Fruit fly (Drosophila melanogaster): ENCODE results near the gene eEF1gamma.

eEF1gamma gene

DNA sequence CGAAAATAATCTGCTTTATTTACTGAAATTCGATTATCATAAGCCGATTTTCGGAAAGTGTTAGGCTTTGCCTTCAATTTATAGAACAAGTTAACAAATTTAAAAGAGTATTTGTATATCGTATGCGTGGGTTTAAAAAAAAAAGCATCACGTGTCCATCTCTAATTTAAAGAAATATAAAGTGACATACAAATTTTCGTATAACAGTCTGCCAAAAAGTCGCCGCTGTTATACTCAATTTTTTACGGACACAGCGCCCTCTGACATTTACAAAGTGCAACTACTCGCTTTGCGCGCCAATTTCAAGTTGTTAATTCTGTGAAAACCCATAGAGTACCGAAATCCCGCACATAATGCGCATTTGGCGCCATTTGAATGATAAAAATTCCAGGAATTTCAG lies 31.4 kb downstream of the eEF1gamma start (continued):
- TF ChIP-seq chinmo (GFP tag; IDR thresholded peaks at IDR 0.05; ENCODE audit: partially characterized antibody) (peak; percentile 71; the same call in 2 of the 4 replicates), CG6654 (GFP tag; optimal IDR thresholded peaks at IDR 0.05) (no peak), CG8359 (GFP tag; optimal IDR thresholded peaks at IDR 0.05; ENCODE audit: borderline replicate concordance) (no peak), CG17829 (tag; optimal IDR thresholded peaks at IDR 0.05) (peak; percentile 61), CG6791 (GFP tag; IDR thresholded peaks at IDR 0.05; ENCODE audit: partially characterized antibody) (peak; percentile 74; the same call in 2 of the 3 replicates), exex (tag; optimal IDR thresholded peaks at IDR 0.05) (no peak), CG17186 (GFP tag; optimal IDR thresholded peaks at IDR 0.05) (peak; percentile 7), Meics (GFP tag; optimal IDR thresholded peaks at IDR 0.05) (peak; percentile 12), CG10209 (GFP tag; optimal IDR thresholded peaks at IDR 0.05) (peak; percentile 13), Abd-B (GFP tag; optimal IDR thresholded peaks at IDR 0.05) (no peak), CG11695 (GFP tag; IDR thresholded peaks at IDR 0.05) (0 out of 3 replicates have a peak, but pooled peaks have one; percentile 10), CG32532 (GFP tag; IDR thresholded peaks at IDR 0.05) (peak; percentile 66; the same call in 1 of the 2 replicates), hb (GFP tag; IDR thresholded peaks at IDR 0.05; ENCODE audit: partially characterized antibody) (0 out of 3 replicates have a peak, but pooled peaks have one; percentile 36), lbe (GFP tag; optimal IDR thresholded peaks at IDR 0.05) (peak; percentile 11), Gug (GFP tag; IDR thresholded peaks at IDR 0.05) (no peak), hbn (GFP tag; IDR thresholded peaks at IDR 0.05; ENCODE audit: partially characterized antibody) (peak; percentile 85), Lpt (GFP tag; optimal IDR thresholded peaks at IDR 0.05) (no peak), CG18764 (GFP tag; optimal IDR thresholded peaks at IDR 0.05) (peak; percentile 49), trem (tag; optimal IDR thresholded peaks at IDR 0.05) (peak; percentile 28), chm (GFP tag; IDR thresholded peaks at IDR 0.05) (peak; percentile 55; the same call in 1 of the 2 replicates), Lhr (GFP tag; optimal IDR thresholded peaks at IDR 0.05) (peak; percentile 15), CG8765 (GFP tag; IDR thresholded peaks at IDR 0.05) (no peak), CTCF (GFP tag; optimal IDR thresholded peaks at IDR 0.05) (peak; percentile 98), CG8290 (GFP tag; optimal IDR thresholded peaks at IDR 0.05) (peak; percentile 18), CG8290 (tag; optimal IDR thresholded peaks at IDR 0.05) (no peak), Stat92E (GFP tag; optimal IDR thresholded peaks at IDR 0.05) (peak in 1 of 3 experiments; percentile 52), amos (GFP tag; IDR thresholded peaks at IDR 0.05; ENCODE audit: partially characterized antibody) (peak; percentile 72)

DNA sequence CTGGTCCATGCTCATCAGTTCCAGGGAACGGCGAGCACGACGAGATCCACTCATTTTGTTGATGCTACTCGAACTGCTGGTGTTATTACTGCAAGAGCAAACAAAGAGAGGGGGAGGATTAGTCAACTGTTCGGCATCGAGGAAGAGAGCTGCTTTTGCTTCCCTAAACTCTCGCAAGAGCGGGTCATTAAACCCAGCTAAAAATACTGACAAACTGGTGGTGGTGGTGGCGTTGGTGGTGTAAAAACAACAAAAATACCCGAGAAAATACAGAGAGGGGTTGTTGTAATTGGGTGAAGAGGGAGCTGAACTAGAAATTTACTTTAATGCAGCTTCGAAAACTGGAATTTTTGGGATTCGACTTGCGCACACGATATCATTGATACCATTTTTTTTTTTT lies 33.9 kb downstream of the eEF1gamma start:
- TF ChIP-seq Bteb2 (GFP tag; optimal IDR thresholded peaks at IDR 0.05) (no peak), amos (GFP tag; IDR thresholded peaks at IDR 0.05; ENCODE audit: partially characterized antibody) (0 out of 2 replicates have a peak, but pooled peaks have one; percentile 18), pros (GFP tag; optimal IDR thresholded peaks at IDR 0.05) (peak; percentile 57), chm (GFP tag; IDR thresholded peaks at IDR 0.05) (peak; percentile 32; the same call in 1 of the 2 replicates), lov (optimal IDR thresholded peaks at IDR 0.05) (no peak), lov (GFP tag; IDR thresholded peaks at IDR 0.05) (0 out of 3 replicates have a peak, but pooled peaks have one; percentile 19), sens (GFP tag) (peak; percentile 16), CG9876 (GFP tag; optimal IDR thresholded peaks at IDR 0.05) (no peak), CG4617 (GFP tag; optimal IDR thresholded peaks at IDR 0.05; ENCODE audit: borderline replicate concordance) (no peak), CG4360 (GFP tag; IDR thresholded peaks at IDR 0.05) (peak; percentile 71), Trl (optimal IDR thresholded peaks at IDR 0.05) (peak in 1 of 2 experiments; percentile 55), Trl (GFP tag; optimal IDR thresholded peaks at IDR 0.05) (no peak)

DNA sequence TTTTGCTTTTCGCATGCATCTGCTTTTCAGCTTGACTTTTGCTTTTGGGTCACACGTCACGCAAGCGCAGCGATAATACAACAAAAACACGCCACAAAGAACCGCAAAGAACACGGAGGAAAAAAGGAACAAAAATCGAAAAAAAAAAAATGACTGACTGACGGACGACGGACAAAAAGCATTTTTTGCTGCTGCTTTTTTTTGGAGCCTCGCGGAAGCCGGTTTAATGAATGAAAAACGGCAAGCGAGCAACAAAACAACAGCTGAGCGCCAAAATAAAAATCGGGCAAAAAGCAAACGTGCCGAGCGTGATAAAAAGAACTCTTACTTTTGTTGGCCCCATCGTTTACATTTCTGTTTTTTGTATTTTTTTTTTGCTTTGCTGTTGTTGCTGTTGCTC lies 34.4 kb downstream of the eEF1gamma start:
- TF ChIP-seq CTCF (GFP tag; optimal IDR thresholded peaks at IDR 0.05) (no peak), pzg (GFP tag; optimal IDR thresholded peaks at IDR 0.05) (no peak), CG10147 (GFP tag; optimal IDR thresholded peaks at IDR 0.05) (no peak), CG17328 (GFP tag; IDR thresholded peaks at IDR 0.05) (no peak), CkIIα-i1 (GFP tag; IDR thresholded peaks at IDR 0.05) (no peak), Trl (optimal IDR thresholded peaks at IDR 0.05) (no peak), Trl (GFP tag; optimal IDR thresholded peaks at IDR 0.05) (no peak), lbe (GFP tag; optimal IDR thresholded peaks at IDR 0.05) (peak; percentile 71), zfh1 (GFP tag; IDR thresholded peaks at IDR 0.05) (no peak), nom (GFP tag; optimal IDR thresholded peaks at IDR 0.05) (peak; percentile 98), CG8290 (GFP tag; optimal IDR thresholded peaks at IDR 0.05) (no peak), CG8290 (tag; optimal IDR thresholded peaks at IDR 0.05) (no peak), Six4 (GFP tag; optimal IDR thresholded peaks at IDR 0.05) (no peak), NfI (GFP tag; optimal IDR thresholded peaks at IDR 0.05) (no peak), ab (GFP tag; optimal IDR thresholded peaks at IDR 0.05) (no peak), wdn (GFP tag; IDR thresholded peaks at IDR 0.05) (no peak), Blimp-1 (GFP tag; optimal IDR thresholded peaks at IDR 0.05) (peak; percentile 72), Drgx (GFP tag; IDR thresholded peaks at IDR 0.05) (peak; percentile 24; the same call in 1 of the 2 replicates)

All from whole organism, embryonic.